Worm (Caenorhabditis elegans) whole organism, L2 larva: ENCODE data around the gene F18A1.7.
A peak's percentile ranks its signal among the peaks of the same experiment; 100 is the strongest.

Experiments
- C34F6.9 ChIP-seq: fragments of 150-350 bp; optimal IDR thresholded peaks from 2 replicates; lab custom pipeline; 2014; ENCODE audit warnings: missing biosample characterization, missing genetic modification characterization
- ZK546.5 ChIP-seq: sonication (generic microtip); optimal IDR thresholded peaks from 2 replicates; lab custom pipeline; 2017; ENCODE audit warnings: missing biosample characterization, missing genetic modification characterization
- alr-1 ChIP-seq: fragments of 150-350 bp; optimal IDR thresholded peaks from 2 replicates; lab custom pipeline; 2014; ENCODE audit warnings: missing biosample characterization, missing genetic modification characterization
- blmp-1 ChIP-seq: sonication (generic microtip); optimal IDR thresholded peaks from 2 replicates; lab custom pipeline; 2017; ENCODE audit warnings: missing genetic modification characterization, mild to moderate bottlenecking, missing compliant biosample characterization, antibody characterized with exemption, moderate library complexity; ENCODE audit not compliant: insufficient read depth
- ceh-16 ChIP-seq: fragments of 150-350 bp; optimal IDR thresholded peaks from 2 replicates; lab custom pipeline; 2014; ENCODE audit warnings: missing biosample characterization, missing genetic modification characterization
- crh-2 ChIP-seq: sonication (generic microtip); optimal IDR thresholded peaks from 2 replicates; lab custom pipeline; 2017; ENCODE audit warnings: missing biosample characterization, missing genetic modification characterization
- dmd-4 ChIP-seq: sonication (generic microtip); optimal IDR thresholded peaks from 2 replicates; lab custom pipeline; 2017; ENCODE audit warnings: missing biosample characterization, missing genetic modification characterization
- egl-27 ChIP-seq: sonication (generic microtip); optimal IDR thresholded peaks from 3 replicates; lab custom pipeline; 2017; ENCODE audit warnings: missing biosample characterization, missing genetic modification reagents, missing genetic modification characterization
- fos-1 ChIP-seq: fragments of 150-350 bp; optimal IDR thresholded peaks from 2 replicates; lab custom pipeline; 2014; ENCODE audit warnings: missing biosample characterization, missing genetic modification characterization
- gmeb-1 ChIP-seq: fragments of 150-350 bp; optimal IDR thresholded peaks from 2 replicates; lab custom pipeline; 2014; ENCODE audit warnings: missing biosample characterization, missing genetic modification characterization
- lin-11 ChIP-seq: fragments of 150-350 bp; sonication (generic microtip); optimal IDR thresholded peaks from 2 replicates; lab custom pipeline; 2014; ENCODE audit warnings: missing biosample characterization, missing genetic modification characterization, inconsistent platforms, mixed read lengths
- lin-13 ChIP-seq: fragments of 150-350 bp; optimal IDR thresholded peaks from 2 replicates; lab custom pipeline; 2014; ENCODE audit warnings: missing biosample characterization, missing genetic modification reagents, missing genetic modification characterization
- lin-39 ChIP-seq: fragments of 150-350 bp; optimal IDR thresholded peaks from 2 replicates; lab custom pipeline; 2014; ENCODE audit warnings: missing biosample characterization, missing genetic modification reagents, missing genetic modification characterization
- lsy-2 ChIP-seq, 2 experiments: fragments of 150-350 bp in 1 of 2; sonication (generic microtip) in 1 of 2; optimal IDR thresholded peaks; 2 replicates each; lab custom pipeline; 2014 to 2017; ENCODE audit warnings: missing biosample characterization in 2 of 2, missing genetic modification characterization in 2 of 2
- mbf-1 ChIP-seq: sonication (generic microtip); optimal IDR thresholded peaks from 2 replicates; lab custom pipeline; 2017; ENCODE audit warnings: missing biosample characterization, missing genetic modification characterization
- mdl-1 ChIP-seq, 2 experiments: fragments of 150-350 bp in 1 of 2; sonication (generic microtip) in 1 of 2; optimal IDR thresholded peaks; 2 replicates each; lab custom pipeline; 2017; ENCODE audit warnings: missing biosample characterization in 2 of 2, missing genetic modification characterization in 2 of 2
- nhr-10 ChIP-seq: sonication (generic microtip); optimal IDR thresholded peaks from 2 replicates; lab custom pipeline; 2017; ENCODE audit warnings: missing biosample characterization, missing genetic modification characterization
- nhr-11 ChIP-seq: fragments of 150-350 bp; optimal IDR thresholded peaks from 2 replicates; lab custom pipeline; 2014; ENCODE audit warnings: missing biosample characterization, missing genetic modification characterization
- nhr-12 ChIP-seq: fragments of 150-350 bp; optimal IDR thresholded peaks from 2 replicates; lab custom pipeline; 2014; ENCODE audit warnings: missing biosample characterization, missing genetic modification characterization
- nhr-129 ChIP-seq: fragments of 150-350 bp; optimal IDR thresholded peaks from 2 replicates; lab custom pipeline; 2014; ENCODE audit warnings: missing biosample characterization, missing genetic modification characterization
- nhr-21 ChIP-seq: fragments of 150-350 bp; optimal IDR thresholded peaks from 2 replicates; lab custom pipeline; 2014; ENCODE audit warnings: missing biosample characterization, missing genetic modification characterization
- nhr-23 ChIP-seq: fragments of 150-350 bp; optimal IDR thresholded peaks from 2 replicates; lab custom pipeline; 2014; ENCODE audit warnings: missing biosample characterization, missing genetic modification reagents, missing genetic modification characterization
- nhr-25 ChIP-seq: fragments of 150-350 bp; sonication (generic microtip); optimal IDR thresholded peaks from 3 replicates; lab custom pipeline; 2014; ENCODE audit warnings: missing biosample characterization, missing genetic modification characterization
- nhr-6 ChIP-seq: fragments of 150-350 bp; optimal IDR thresholded peaks from 2 replicates; lab custom pipeline; 2014; ENCODE audit warnings: missing biosample characterization, missing genetic modification characterization
- peb-1 ChIP-seq: fragments of 150-350 bp; optimal IDR thresholded peaks from 2 replicates; lab custom pipeline; 2014; ENCODE audit warnings: missing biosample characterization, missing genetic modification characterization
- sma-3 ChIP-seq: sonication (generic microtip); optimal IDR thresholded peaks from 2 replicates; lab custom pipeline; 2016; ENCODE audit warnings: missing genetic modification reagents, missing genetic modification characterization, missing compliant biosample characterization
- sma-9 ChIP-seq, 2 experiments: fragments of 150-350 bp in 1 of 2; sonication (generic microtip) in 1 of 2; optimal IDR thresholded peaks; 2 replicates each; lab custom pipeline; 2014 to 2016; ENCODE audit warnings: missing genetic modification characterization in 2 of 2, mild to moderate bottlenecking in 1 of 2, missing biosample characterization in 1 of 2, missing compliant biosample characterization in 1 of 2, missing genetic modification reagents in 1 of 2, moderate library complexity in 1 of 2
- ztf-4 ChIP-seq: fragments of 150-350 bp; optimal IDR thresholded peaks from 2 replicates; lab custom pipeline; 2014; ENCODE audit warnings: missing biosample characterization, missing genetic modification characterization

Gene F18A1.7

DNA sequence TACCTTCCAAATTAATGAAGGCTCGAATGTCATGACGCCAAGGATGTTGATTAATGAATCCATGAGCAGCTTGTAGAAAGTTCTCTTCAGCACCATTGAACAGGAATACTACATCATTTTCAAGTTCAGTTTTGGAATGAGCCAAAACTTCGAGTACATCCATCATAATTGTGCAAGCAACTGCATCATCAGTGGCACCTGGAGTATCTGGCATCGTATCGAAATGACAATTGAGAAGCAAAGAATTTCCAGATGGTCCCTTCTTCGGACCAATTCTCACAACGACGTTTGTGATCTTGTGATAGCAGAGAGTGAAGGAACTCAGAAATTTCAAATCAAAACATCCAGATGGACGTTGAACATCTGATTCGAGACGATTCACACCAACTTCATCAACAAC, 40.8 kb upstream of the F18A1.7 start:
- no peak for TF ChIP-seq lsy-2 (tag; optimal IDR thresholded peaks at IDR 0.05; lab: Kevin White, UChicago)

DNA sequence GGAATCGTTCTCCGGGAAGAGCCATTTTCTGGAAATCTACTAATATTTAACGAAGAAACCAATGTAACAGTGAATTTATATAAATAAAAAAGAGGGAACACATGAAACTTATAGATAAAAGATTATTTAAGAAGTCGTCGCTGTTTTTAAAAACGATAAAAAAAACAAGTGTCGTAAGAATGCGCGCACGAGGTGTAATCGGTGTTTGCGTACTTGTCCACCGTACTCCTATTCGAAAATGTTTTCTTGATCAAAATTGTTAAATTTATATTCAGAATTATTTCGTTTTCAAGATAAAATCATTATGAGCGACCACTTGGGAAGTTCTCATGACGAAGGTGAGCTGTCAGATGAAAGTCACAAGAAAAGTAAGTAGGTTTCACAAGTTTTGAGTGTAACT, 35.5 kb upstream of the F18A1.7 start, which contains the start of the genes moa-2 and cdk-11.1:
TSS of gene moa-2 (minus strand) at position 25 of the 400 bp plus-strand sequence.
TSS of gene cdk-11.1 (plus strand) at position 227 of the 400 bp plus-strand sequence.
- TF ChIP-seq lsy-2 (tag; optimal IDR thresholded peaks at IDR 0.05; lab: Kevin White, UChicago) (peak; percentile 70 to 97), C34F6.9 (peak; percentile 43), sma-3 (GFP tag; lab: Kevin White, UChicago) (no peak), nhr-129 (tag; lab: Kevin White, UChicago) (peak; percentile 8), mbf-1 (tag; lab: Kevin White, UChicago) (no peak), nhr-12 (tag; lab: Kevin White, UChicago) (no peak)

DNA sequence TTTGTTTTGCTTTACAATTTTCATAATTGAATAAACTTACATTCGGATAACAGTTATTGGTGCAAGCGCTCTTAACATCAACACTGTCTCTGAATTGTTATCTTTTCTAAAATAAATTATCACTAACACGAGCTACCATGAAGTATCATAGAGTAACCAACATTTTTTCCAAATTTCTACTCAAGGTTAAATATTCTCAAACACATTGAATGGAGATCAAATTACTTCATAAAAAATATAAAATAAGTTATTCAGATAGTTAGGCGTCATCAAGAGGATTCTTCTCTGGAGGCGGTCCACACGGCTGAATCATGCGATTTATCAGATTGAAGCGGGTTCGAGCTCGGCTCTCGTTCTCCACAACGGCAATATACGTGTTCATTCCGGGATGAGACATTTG, 34.9 kb upstream of the F18A1.7 start, which contains the start of gene B0495.5:
TSS of gene B0495.5 (minus strand) at position 101 of the 400 bp plus-strand sequence.
- TF ChIP-seq lin-39 (tag; lab: Kevin White, UChicago), result no peak
- TF ChIP-seq crh-2 (tag; lab: Kevin White, UChicago), result no peak
- TF ChIP-seq lin-11 (tag; lab: Kevin White, UChicago), result no peak
- no peak for TF ChIP-seq sma-9 (GFP tag; optimal IDR thresholded peaks at IDR 0.05; lab: Kevin White, UChicago)
- no peak for TF ChIP-seq sma-9 (tag; optimal IDR thresholded peaks at IDR 0.05; lab: Kevin White, UChicago)
- no peak for TF ChIP-seq nhr-11 (tag; lab: Kevin White, UChicago)
- no peak for TF ChIP-seq mbf-1 (tag; lab: Kevin White, UChicago)
- TF ChIP-seq lsy-2 (tag; optimal IDR thresholded peaks at IDR 0.05; lab: Kevin White, UChicago), result no peak

DNA sequence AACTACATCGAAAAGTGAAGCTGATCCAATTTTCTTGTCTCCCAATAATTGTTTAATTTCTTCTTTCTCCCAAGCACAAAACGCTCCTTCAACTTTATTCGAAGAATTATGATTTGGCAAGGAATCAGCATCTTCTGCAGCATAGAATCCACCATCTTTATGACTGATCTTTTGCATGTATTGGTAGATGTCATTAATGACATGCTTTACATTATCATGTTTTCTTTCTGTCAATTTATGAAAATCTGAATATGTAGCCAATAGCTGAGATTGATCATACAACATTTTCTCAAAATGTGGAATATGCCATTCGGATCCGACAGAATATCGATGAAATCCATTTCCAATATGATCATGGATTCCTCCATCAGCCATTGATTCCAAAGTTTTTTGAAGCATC, 33.6 kb upstream of the F18A1.7 start:
- TF ChIP-seq dmd-4, result no peak
- no peak for TF ChIP-seq ceh-16 (tag; lab: Kevin White, UChicago)
- TF ChIP-seq sma-9 (GFP tag; optimal IDR thresholded peaks at IDR 0.05; lab: Kevin White, UChicago), result no peak
- no peak for TF ChIP-seq sma-9 (tag; optimal IDR thresholded peaks at IDR 0.05; lab: Kevin White, UChicago)
- no peak for TF ChIP-seq fos-1 (tag; lab: Kevin White, UChicago)
- TF ChIP-seq nhr-21, result no peak
- TF ChIP-seq egl-27 (tag; lab: Kevin White, UChicago), result no peak
- no peak for TF ChIP-seq ztf-4
- TF ChIP-seq nhr-6, result no peak
- no peak for TF ChIP-seq nhr-12 (tag; lab: Kevin White, UChicago)
- TF ChIP-seq ZK546.5 (tag; lab: Kevin White, UChicago), result no peak
- no peak for TF ChIP-seq lin-13 (GFP tag; lab: Kevin White, UChicago)
- no peak for TF ChIP-seq nhr-10 (tag; lab: Kevin White, UChicago)
- no peak for TF ChIP-seq alr-1 (tag; lab: Kevin White, UChicago)

DNA sequence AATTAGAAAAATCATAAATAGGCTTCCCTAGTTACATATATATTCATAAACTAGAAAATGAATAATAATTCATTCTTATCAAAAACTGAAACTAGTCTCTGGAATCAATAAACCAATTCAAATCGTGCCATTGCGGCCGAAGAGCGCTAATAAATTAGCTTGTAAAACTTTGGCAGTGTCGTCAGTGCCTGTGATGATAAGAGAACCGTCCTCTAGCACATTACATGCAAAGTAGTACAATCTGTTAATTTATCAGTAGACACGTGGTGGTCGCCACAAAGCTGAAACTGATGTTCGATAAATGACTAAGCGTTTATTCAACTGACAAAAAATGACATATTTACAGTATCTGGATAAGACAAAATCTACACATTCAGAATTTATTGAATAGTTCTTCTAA, 32.1 kb upstream of the F18A1.7 start:
- no peak for TF ChIP-seq peb-1
- TF ChIP-seq gmeb-1 (tag; lab: Kevin White, UChicago), result peak; percentile 22
- peak; percentile 59 for TF ChIP-seq sma-9 (GFP tag; optimal IDR thresholded peaks at IDR 0.05; lab: Kevin White, UChicago)
- TF ChIP-seq sma-9 (tag; optimal IDR thresholded peaks at IDR 0.05; lab: Kevin White, UChicago), result no peak
- peak; percentile 96 for TF ChIP-seq fos-1 (tag; lab: Kevin White, UChicago)
- TF ChIP-seq lin-13 (GFP tag; lab: Kevin White, UChicago), result no peak
- peak in 1 of 2 experiments; percentile 17 for TF ChIP-seq mdl-1 (tag; optimal IDR thresholded peaks at IDR 0.05; lab: Kevin White, UChicago)
- TF ChIP-seq crh-2 (tag; lab: Kevin White, UChicago), result peak; percentile 46
- no peak for TF ChIP-seq blmp-1 (tag; lab: Kevin White, UChicago)

DNA sequence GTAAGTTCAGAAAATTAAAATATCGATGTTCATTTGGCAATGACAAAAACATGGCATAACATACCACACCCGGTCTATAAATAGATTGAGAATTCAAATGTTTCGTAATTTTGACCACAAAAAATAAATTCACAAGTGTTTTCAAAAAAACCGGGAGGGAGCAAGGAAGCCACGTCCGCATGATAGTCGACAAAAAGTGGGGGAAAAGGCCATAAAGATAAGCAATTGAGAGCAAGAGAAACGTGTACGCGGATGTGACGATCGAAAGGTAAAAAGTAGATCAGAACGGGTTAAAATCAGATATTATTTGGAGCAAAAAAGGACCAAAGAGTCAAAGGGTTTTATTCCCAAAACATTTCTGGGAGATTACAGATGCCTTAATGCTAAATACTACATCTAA, 31.2 kb upstream of the F18A1.7 start:
- TF ChIP-seq fos-1 (tag; lab: Kevin White, UChicago) (peak; percentile 76), nhr-25 (tag; lab: Kevin White, UChicago) (no peak), crh-2 (tag; lab: Kevin White, UChicago) (peak; percentile 50), nhr-23 (tag; lab: Kevin White, UChicago) (no peak)

DNA sequence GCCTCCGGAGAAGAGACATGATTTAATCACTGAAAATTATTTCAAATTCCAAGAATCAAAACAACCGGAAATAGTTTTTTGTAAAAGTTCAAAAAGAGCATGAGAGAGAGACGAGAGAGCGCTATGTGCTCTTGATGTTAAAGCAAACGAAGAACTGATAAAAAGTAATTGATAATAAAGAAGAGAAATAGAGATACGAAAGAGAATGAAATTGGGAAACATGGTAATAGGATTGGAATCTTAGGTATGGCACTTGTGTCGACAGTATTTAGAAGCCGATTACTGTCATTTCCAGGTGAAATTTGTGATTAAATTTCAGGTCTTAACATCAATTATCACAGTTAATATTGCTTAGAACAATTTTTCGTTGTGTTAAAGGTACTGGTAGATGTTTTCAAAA, 30.4 kb upstream of the F18A1.7 start, which contains the start of gene nhx-2:
TSS of gene nhx-2 (minus strand) at position 29 of the 400 bp plus-strand sequence.
- no peak for TF ChIP-seq nhr-25 (tag; lab: Kevin White, UChicago)
- TF ChIP-seq fos-1 (tag; lab: Kevin White, UChicago), result peak; percentile 92
